Fruit fly (Drosophila melanogaster) whole organism, embryonic: ENCODE results near the gene Use1.

Experiments
- CG10147 ChIP-seq: fragments of 200-800 bp; sonication (Bioruptor generic); optimal IDR thresholded peaks from 2 replicates; lab custom pipeline; 2019; ENCODE audit warnings: missing biosample characterization, mild to moderate bottlenecking, missing genetic modification characterization, moderate library complexity
- CG10209 ChIP-seq: fragments of 200-800 bp; sonication (Bioruptor generic); optimal IDR thresholded peaks from 3 replicates; lab custom pipeline; 2017; ENCODE audit warnings: missing biosample characterization, mild to moderate bottlenecking, missing genetic modification characterization, missing genetic modification reagents
- CG1024 ChIP-seq: fragments of 200-800 bp; sonication (Bioruptor generic); IDR thresholded peaks from 2 replicates; pipeline ENCODE4 v1.3.6; 2022; ENCODE audit warnings: missing biosample characterization, missing genetic modification characterization
- CG11247 ChIP-seq: fragments of 200-800 bp; sonication (Bioruptor generic); IDR thresholded peaks from 2 replicates; pipeline ENCODE4 v1.3.6; 2022; ENCODE audit warnings: missing biosample characterization, missing genetic modification characterization
- CG14014 ChIP-seq: fragments of 200-800 bp; sonication (Bioruptor generic); IDR thresholded peaks from 2 replicates; pipeline ENCODE4 v1.3.6; 2022; ENCODE audit warnings: missing biosample characterization, missing genetic modification characterization
- CG14965 ChIP-seq: fragments of 200-800 bp; sonication (Bioruptor generic); optimal IDR thresholded peaks from 2 replicates; lab custom pipeline; 2016; ENCODE audit warnings: missing biosample characterization, missing genetic modification characterization, borderline replicate concordance
- CG1529 ChIP-seq: fragments of 200-800 bp; sonication (Bioruptor generic); optimal IDR thresholded peaks from 3 replicates; lab custom pipeline; 2018; ENCODE audit warnings: missing biosample characterization, missing genetic modification characterization
- CG2116 ChIP-seq: fragments of 200-800 bp; sonication (Bioruptor generic); optimal IDR thresholded peaks from 3 replicates; lab custom pipeline; 2018; ENCODE audit warnings: missing biosample characterization, mild to moderate bottlenecking, missing genetic modification characterization
- CG2129 ChIP-seq: fragments of 200-800 bp; sonication (Bioruptor generic); IDR thresholded peaks from 2 replicates; pipeline ENCODE4 v1.3.6; 2022; ENCODE audit warnings: missing biosample characterization, missing genetic modification characterization; ENCODE audit not compliant: partially characterized antibody
- CG2199 ChIP-seq: fragments of 200-800 bp; sonication (Bioruptor generic); IDR thresholded peaks from 3 replicates; pipeline ENCODE4 v1.3.6; 2022; ENCODE audit warnings: missing biosample characterization, missing genetic modification characterization
- CG2202 ChIP-seq: fragments of 200-800 bp; sonication (Bioruptor generic); optimal IDR thresholded peaks from 2 replicates; lab custom pipeline; 2018; ENCODE audit warnings: missing biosample characterization, mild to moderate bottlenecking, missing genetic modification characterization
- CG2889 ChIP-seq: fragments of 200-800 bp; sonication (Bioruptor generic); IDR thresholded peaks from 3 replicates; pipeline ENCODE4 v1.3.6; 2022; ENCODE audit warnings: missing biosample characterization, missing genetic modification characterization
- CG31224 ChIP-seq: fragments of 200-800 bp; sonication (Bioruptor generic); IDR thresholded peaks from 2 replicates; pipeline ENCODE4 v1.3.6; 2022; ENCODE audit warnings: missing biosample characterization, missing genetic modification characterization
- CG33213 ChIP-seq: fragments of 200-800 bp; sonication (Bioruptor generic); optimal IDR thresholded peaks from 3 replicates; lab custom pipeline; 2016; ENCODE audit warnings: missing biosample characterization, missing genetic modification characterization
- CG3407 ChIP-seq: fragments of 200-800 bp; sonication (Bioruptor generic); optimal IDR thresholded peaks from 2 replicates; lab custom pipeline; 2018; ENCODE audit warnings: missing biosample characterization, mild to moderate bottlenecking, missing genetic modification characterization
- CG3838 ChIP-seq: fragments of 200-800 bp; sonication (Bioruptor generic); optimal IDR thresholded peaks from 3 replicates; lab custom pipeline; 2016; ENCODE audit warnings: missing biosample characterization, missing genetic modification characterization
- CG4617 ChIP-seq: fragments of 200-800 bp; sonication (Bioruptor generic); optimal IDR thresholded peaks from 3 replicates; lab custom pipeline; 2016; ENCODE audit warnings: missing biosample characterization, missing genetic modification characterization, borderline replicate concordance
- CG4707 ChIP-seq: fragments of 200-800 bp; sonication (Bioruptor generic); optimal IDR thresholded peaks from 2 replicates; lab custom pipeline; 2018; ENCODE audit warnings: missing biosample characterization, mild to moderate bottlenecking, missing genetic modification characterization, moderate library complexity
- CG6272 ChIP-seq: fragments of 200-800 bp; sonication (Bioruptor generic); IDR thresholded peaks from 2 replicates; pipeline ENCODE4 v1.3.6; 2022; ENCODE audit warnings: missing biosample characterization, missing genetic modification characterization
- CG9797 ChIP-seq: fragments of 200-800 bp; sonication (Bioruptor generic); optimal IDR thresholded peaks from 3 replicates; lab custom pipeline; 2018; ENCODE audit warnings: missing biosample characterization, mild to moderate bottlenecking, missing genetic modification characterization
- D19A ChIP-seq: fragments of 200-800 bp; optimal IDR thresholded peaks from 3 replicates; lab custom pipeline; 2019; ENCODE audit warnings: missing biosample characterization, mild to moderate bottlenecking, missing genetic modification characterization, moderate library complexity
- Deaf1 ChIP-seq: fragments of 200-800 bp; optimal IDR thresholded peaks from 3 replicates; lab custom pipeline; 2019; ENCODE audit warnings: missing biosample characterization, mild to moderate bottlenecking, missing genetic modification characterization, moderate library complexity
- Lhr ChIP-seq: fragments of 200-800 bp; sonication (Bioruptor generic); optimal IDR thresholded peaks from 3 replicates; lab custom pipeline; 2017; ENCODE audit warnings: mild to moderate bottlenecking, missing biosample characterization, missing genetic modification reagents, missing genetic modification characterization
- Lim3 ChIP-seq: fragments of 200-800 bp; sonication (Bioruptor generic); IDR thresholded peaks from 2 replicates; pipeline ENCODE4 v1.3.6; 2022; ENCODE audit warnings: missing biosample characterization, missing genetic modification characterization
- Neu2 ChIP-seq: fragments of 200-800 bp; sonication (Bioruptor generic); optimal IDR thresholded peaks from 3 replicates; lab custom pipeline; 2016; ENCODE audit warnings: missing biosample characterization, missing genetic modification characterization, borderline replicate concordance
- Nf-YB ChIP-seq: fragments of 200-800 bp; sonication (Bioruptor generic); optimal IDR thresholded peaks from 3 replicates; lab custom pipeline; 2019; ENCODE audit warnings: missing biosample characterization, mild to moderate bottlenecking, missing genetic modification characterization, moderate library complexity
- Optix ChIP-seq: fragments of 200-800 bp; sonication (Bioruptor generic); IDR thresholded peaks from 3 replicates; pipeline ENCODE4 v1.3.6; 2022; ENCODE audit warnings: missing biosample characterization, missing genetic modification characterization
- Poxn ChIP-seq: fragments of 200-800 bp; sonication (Bioruptor generic); IDR thresholded peaks from 2 replicates; pipeline ENCODE4 v1.3.6; 2022; ENCODE audit warnings: missing biosample characterization, missing genetic modification characterization
- Side ChIP-seq: fragments of 200-800 bp; sonication (Bioruptor generic); optimal IDR thresholded peaks from 2 replicates; lab custom pipeline; 2016; ENCODE audit warnings: missing biosample characterization, missing genetic modification characterization
- Xrp1 ChIP-seq: fragments of 200-800 bp; sonication (Bioruptor generic); IDR thresholded peaks from 2 replicates; pipeline ENCODE4 v1.3.6; 2022; ENCODE audit warnings: missing biosample characterization, missing genetic modification characterization
- abd-A ChIP-seq: fragments of 200-800 bp; sonication (Bioruptor generic); optimal IDR thresholded peaks from 3 replicates; lab custom pipeline; 2019; ENCODE audit warnings: missing biosample characterization, mild to moderate bottlenecking, missing genetic modification characterization, moderate library complexity
- bbx ChIP-seq: fragments of 200-800 bp; sonication (Bioruptor generic); IDR thresholded peaks from 2 replicates; pipeline ENCODE4 v1.3.6; 2022; ENCODE audit warnings: missing biosample characterization, missing genetic modification characterization; ENCODE audit not compliant: partially characterized antibody
- bigmax ChIP-seq: fragments of 200-800 bp; sonication (Bioruptor generic); optimal IDR thresholded peaks from 2 replicates; lab custom pipeline; 2018; ENCODE audit warnings: missing biosample characterization, mild to moderate bottlenecking, missing genetic modification characterization
- cad ChIP-seq: fragments of >200 bp; optimal IDR thresholded peaks from 2 replicates; lab custom pipeline; 2017; ENCODE audit warnings: missing biosample characterization, missing genetic modification characterization
- caup ChIP-seq: fragments of 200-800 bp; sonication (Bioruptor generic); optimal IDR thresholded peaks from 3 replicates; lab custom pipeline; 2017; ENCODE audit warnings: missing biosample characterization, mild to moderate bottlenecking, missing genetic modification characterization, moderate library complexity; ENCODE audit not compliant: severe bottlenecking
- cg ChIP-seq: fragments of 200-800 bp; sonication (Bioruptor generic); optimal IDR thresholded peaks from 3 replicates; lab custom pipeline; 2019; ENCODE audit warnings: missing biosample characterization, mild to moderate bottlenecking, missing genetic modification characterization, moderate library complexity
- dimm ChIP-seq: fragments of 200-800 bp; sonication (Bioruptor generic); IDR thresholded peaks from 2 replicates; pipeline ENCODE4 v1.3.6; 2022; ENCODE audit warnings: missing biosample characterization, missing genetic modification characterization
- dmrt11E ChIP-seq: fragments of 200-800 bp; sonication (Bioruptor generic); optimal IDR thresholded peaks from 3 replicates; lab custom pipeline; 2018; ENCODE audit warnings: missing biosample characterization, mild to moderate bottlenecking, missing genetic modification characterization, moderate library complexity
- eve ChIP-seq, 2 experiments: fragments of >200 bp; optimal IDR thresholded peaks; 2 replicates each; lab custom pipeline; 2017; ENCODE audit warnings: missing biosample characterization in 2 of 2, missing genetic modification characterization in 2 of 2
- fd102C ChIP-seq: fragments of 200-800 bp; sonication (Bioruptor generic); optimal IDR thresholded peaks from 2 replicates; lab custom pipeline; 2018; ENCODE audit warnings: missing biosample characterization, mild to moderate bottlenecking, missing genetic modification characterization, moderate library complexity
- lilli ChIP-seq: fragments of 200-800 bp; sonication (Bioruptor generic); optimal IDR thresholded peaks from 3 replicates; lab custom pipeline; 2016; ENCODE audit warnings: missing biosample characterization, missing genetic modification characterization
- mam ChIP-seq: fragments of 200-800 bp; sonication (Bioruptor generic); optimal IDR thresholded peaks from 3 replicates; lab custom pipeline; 2016; ENCODE audit warnings: missing biosample characterization, missing genetic modification characterization
- nmo ChIP-seq: fragments of 200-800 bp; sonication (Bioruptor generic); optimal IDR thresholded peaks from 2 replicates; lab custom pipeline; 2018; ENCODE audit warnings: missing biosample characterization, mild to moderate bottlenecking, missing genetic modification characterization, moderate library complexity
- pho ChIP-seq: fragments of 200-800 bp; sonication (Bioruptor generic); optimal IDR thresholded peaks from 2 replicates; lab custom pipeline; 2016; ENCODE audit warnings: missing biosample characterization, missing genetic modification characterization
- pros ChIP-seq: fragments of 200-800 bp; sonication (Bioruptor generic); optimal IDR thresholded peaks from 3 replicates; lab custom pipeline; 2019; ENCODE audit warnings: missing biosample characterization, mild to moderate bottlenecking, missing genetic modification characterization, moderate library complexity
- salm ChIP-seq: fragments of 200-800 bp; sonication (Bioruptor generic); optimal IDR thresholded peaks from 2 replicates; lab custom pipeline; 2018; ENCODE audit warnings: missing biosample characterization, mild to moderate bottlenecking, missing genetic modification characterization
- sqz ChIP-seq: fragments of 200-800 bp; sonication (Bioruptor generic); optimal IDR thresholded peaks from 3 replicates; lab custom pipeline; 2018; ENCODE audit warnings: missing biosample characterization, mild to moderate bottlenecking, missing genetic modification characterization
- trem ChIP-seq: fragments of 200-800 bp; optimal IDR thresholded peaks from 3 replicates; lab custom pipeline; 2019; ENCODE audit warnings: missing biosample characterization, mild to moderate bottlenecking, missing genetic modification characterization, moderate library complexity
- z ChIP-seq: fragments of 200-800 bp; sonication (Bioruptor generic); IDR thresholded peaks from 3 replicates; pipeline ENCODE4 v1.3.6; 2022; ENCODE audit warnings: missing biosample characterization, missing genetic modification characterization
- zfh1 ChIP-seq: fragments of 200-800 bp; sonication (Bioruptor generic); IDR thresholded peaks from 3 replicates; pipeline ENCODE4 v1.3.6; 2022; ENCODE audit warnings: missing biosample characterization, missing genetic modification characterization

The Use1 gene

DNA sequence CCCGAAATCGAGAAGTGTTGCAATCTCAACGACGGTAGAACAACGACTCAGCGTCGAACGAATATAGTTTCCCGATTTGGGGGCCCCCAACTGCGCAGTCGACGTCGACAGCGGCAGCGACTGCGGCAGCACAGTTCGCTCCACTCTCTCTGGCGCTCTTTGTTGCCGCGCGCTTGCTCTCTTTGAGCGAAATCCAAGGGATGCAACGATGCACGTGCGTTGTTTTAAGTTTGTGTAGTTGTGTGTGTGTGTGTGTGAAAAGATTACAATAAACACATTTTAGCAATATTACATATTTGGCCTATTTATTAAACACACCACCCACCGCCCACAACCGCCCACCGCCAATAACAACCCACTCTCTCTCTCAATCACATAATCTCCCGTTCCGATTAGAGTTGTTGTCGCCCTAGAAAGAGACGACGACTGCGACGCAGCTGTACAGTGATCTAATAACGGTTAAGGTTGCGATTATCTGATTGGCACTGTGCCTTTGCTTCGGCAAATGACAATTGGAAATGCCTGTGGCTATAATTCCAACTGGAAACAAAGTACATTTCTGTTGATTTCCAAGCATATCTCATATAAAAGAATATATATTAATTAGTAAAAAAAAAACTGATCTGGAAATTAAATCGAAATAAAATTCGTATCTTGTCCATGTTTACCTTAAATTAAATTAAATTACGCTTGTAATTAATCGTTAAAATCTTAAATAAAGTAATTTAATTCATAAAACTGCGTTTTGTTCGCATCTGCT is 11.5 kb downstream of the Use1 start (continued):
- peak; percentile 33 for TF ChIP-seq abd-A (tag; lab: Kevin White, UChicago)
- TF ChIP-seq CG14965 (GFP tag; lab: Kevin White, UChicago), result no peak
- no peak for TF ChIP-seq CG3838 (GFP tag; lab: Kevin White, UChicago)
- no peak for TF ChIP-seq bbx (GFP tag; lab: Robert Waterston, UW)
- no peak for TF ChIP-seq CG9797
- TF ChIP-seq nmo (GFP tag; lab: Kevin White, UChicago), result peak; percentile 35
- TF ChIP-seq bigmax (GFP tag; lab: Kevin White, UChicago), result no peak
- TF ChIP-seq D19A, result no peak
- no peak for TF ChIP-seq dmrt11E
- 0 out of 2 replicates have a peak, but pooled peaks have one; percentile 12 for TF ChIP-seq Xrp1
- TF ChIP-seq Neu2, result no peak
- TF ChIP-seq dimm (GFP tag; lab: Robert Waterston, UW), result no peak
- TF ChIP-seq CG10209, result peak; percentile 39
- TF ChIP-seq cad (GFP tag; lab: Kevin White, UChicago), result no peak
- no peak for TF ChIP-seq lilli (GFP tag; lab: Kevin White, UChicago)
- no peak for TF ChIP-seq Poxn (GFP tag; lab: Robert Waterston, UW)
- TF ChIP-seq salm (tag; lab: Kevin White, UChicago), result peak; percentile 20
- TF ChIP-seq CG31224 (GFP tag; lab: Robert Waterston, UW), result no peak
- TF ChIP-seq Optix, result no peak
- no peak for TF ChIP-seq CG2199 (GFP tag; lab: Robert Waterston, UW)
- no peak for TF ChIP-seq CG6272 (GFP tag; lab: Robert Waterston, UW)
- no peak for TF ChIP-seq CG2202
- no peak for TF ChIP-seq CG11247 (GFP tag; lab: Robert Waterston, UW)
- TF ChIP-seq cg (GFP tag; lab: Kevin White, UChicago), result peak; percentile 43
- no peak for TF ChIP-seq CG1529 (GFP tag; lab: Kevin White, UChicago)
- peak; percentile 84 for TF ChIP-seq z (GFP tag; lab: Robert Waterston, UW)
- TF ChIP-seq mam, result no peak
- peak; percentile 17 for TF ChIP-seq pros
- no peak for TF ChIP-seq CG33213 (GFP tag; lab: Kevin White, UChicago)
- no peak for TF ChIP-seq pho (GFP tag; lab: Kevin White, UChicago)
- no peak for TF ChIP-seq CG3407
- peak; percentile 47 for TF ChIP-seq CG14014
- TF ChIP-seq Side (GFP tag; lab: Kevin White, UChicago), result no peak
- peak; percentile 11 for TF ChIP-seq trem (tag; lab: Kevin White, UChicago)
- no peak for TF ChIP-seq CG1024 (GFP tag; lab: Robert Waterston, UW)
- no peak for TF ChIP-seq CG10147
- TF ChIP-seq caup (GFP tag; lab: Kevin White, UChicago), result no peak
- no peak for TF ChIP-seq CG2889 (GFP tag; lab: Robert Waterston, UW)
- no peak for TF ChIP-seq CG4617 (GFP tag; lab: Kevin White, UChicago)
- TF ChIP-seq sqz (GFP tag; lab: Kevin White, UChicago), result no peak
- TF ChIP-seq fd102C, result no peak
- no peak for TF ChIP-seq CG2116 (GFP tag; lab: Kevin White, UChicago)
- no peak for TF ChIP-seq zfh1 (GFP tag; lab: Robert Waterston, UW)
- TF ChIP-seq CG2129 (GFP tag; lab: Robert Waterston, UW), result no peak
- TF ChIP-seq Deaf1 (tag; lab: Kevin White, UChicago), result peak; percentile 84
- TF ChIP-seq Nf-YB (GFP tag; lab: Kevin White, UChicago), result no peak
- no peak for TF ChIP-seq CG4707 (GFP tag; lab: Kevin White, UChicago)
- no peak for TF ChIP-seq Lim3 (GFP tag; lab: Robert Waterston, UW)
- TF ChIP-seq Lhr, result no peak
- TF ChIP-seq eve (GFP tag; optimal IDR thresholded peaks at IDR 0.05; lab: Kevin White, UChicago), result peak in 1 of 2 experiments; percentile 73
